Worm (Caenorhabditis elegans) whole organism, early embryonic: ENCODE results near the gene Y47D3A.32.

Experiments
- F13C5.2 ChIP-seq: sonication (generic microtip); optimal IDR thresholded peaks from 2 replicates; lab custom pipeline; 2017; ENCODE audit warnings: mild to moderate bottlenecking, missing genetic modification characterization, inconsistent platforms, missing compliant biosample characterization
- ama-1 ChIP-seq: fragments of 150-350 bp; optimal IDR thresholded peaks from 2 replicates; lab custom pipeline; 2014
- flt-1 ChIP-seq: fragments of 200-800 bp; sonication (Bioruptor generic); IDR thresholded peaks from 2 replicates; pipeline ENCODE4 v1.3.6; 2022; ENCODE audit warnings: missing genetic modification characterization, missing compliant biosample characterization
- hmg-4 ChIP-seq: fragments of 200-800 bp; sonication (Bioruptor generic); optimal IDR thresholded peaks from 2 replicates; lab custom pipeline; 2018; ENCODE audit warnings: mild to moderate bottlenecking, missing genetic modification characterization, missing compliant biosample characterization
- pes-1 ChIP-seq: fragments of 200-800 bp; sonication (Bioruptor generic); IDR thresholded peaks from 2 replicates; pipeline ENCODE4 v1.3.6; 2022; ENCODE audit warnings: missing genetic modification reagents, missing genetic modification characterization, missing compliant biosample characterization
- sea-1 ChIP-seq: fragments of 200-800 bp; sonication (Bioruptor generic); conservative IDR thresholded peaks from 2 replicates; pipeline ENCODE4 v1.3.6; 2022; ENCODE audit warnings: missing genetic modification characterization, missing compliant biosample characterization
- tbx-37 ChIP-seq: fragments of 200-800 bp; sonication (Bioruptor generic); conservative IDR thresholded peaks from 2 replicates; pipeline ENCODE4 v1.3.6; 2022; ENCODE audit warnings: missing genetic modification reagents, missing genetic modification characterization, missing compliant biosample characterization

- no peak for TF ChIP-seq F13C5.2 (tag; lab: Kevin White, UChicago)
- no peak for TF ChIP-seq ama-1 (lab: Kevin White, UChicago)
- TF ChIP-seq flt-1: no peak
- TF ChIP-seq sea-1 (GFP tag; lab: Robert Waterston, UW): no peak
- no peak for TF ChIP-seq pes-1 (GFP tag; lab: Robert Waterston, UW)
- TF ChIP-seq hmg-4: no peak
- TF ChIP-seq tbx-37: no peak
Observed at ce11 chrIII:11279954-11280353, 27.8 kb downstream of the Y47D3A.32 start.
